Fruit fly (Drosophila melanogaster) whole organism, embryonic: ENCODE data around the gene CG13465.

Source experiments
- Bteb2 ChIP-seq: fragments of 200-800 bp; sonication (Bioruptor generic); optimal IDR thresholded peaks from 2 replicates; lab custom pipeline; 2016; ENCODE audit warnings: missing biosample characterization, missing genetic modification characterization
- CG11560 ChIP-seq: fragments of 200-800 bp; sonication (Bioruptor generic); IDR thresholded peaks from 3 replicates; pipeline ENCODE4 v1.3.6; 2022; ENCODE audit warnings: missing biosample characterization, missing genetic modification characterization
- CG12104 ChIP-seq: fragments of 200-800 bp; sonication (Bioruptor generic); optimal IDR thresholded peaks from 3 replicates; lab custom pipeline; 2016; ENCODE audit warnings: missing biosample characterization, missing genetic modification characterization
- CG13624 ChIP-seq: fragments of 200-800 bp; sonication (Bioruptor generic); optimal IDR thresholded peaks from 2 replicates; lab custom pipeline; 2016; ENCODE audit warnings: missing biosample characterization, missing genetic modification characterization
- CG15479 ChIP-seq: fragments of 200-800 bp; sonication (Bioruptor generic); optimal IDR thresholded peaks from 3 replicates; lab custom pipeline; 2019; ENCODE audit warnings: missing biosample characterization, mild to moderate bottlenecking, missing genetic modification characterization, moderate library complexity
- CG17612 ChIP-seq: fragments of 200-800 bp; sonication (Bioruptor generic); IDR thresholded peaks from 2 replicates; pipeline ENCODE4 v1.3.6; 2022; ENCODE audit warnings: missing biosample characterization, missing genetic modification characterization
- CG17912 ChIP-seq: fragments of 200-800 bp; sonication (Bioruptor generic); optimal IDR thresholded peaks from 2 replicates; lab custom pipeline; 2018; ENCODE audit warnings: missing biosample characterization, mild to moderate bottlenecking, missing genetic modification characterization
- CG1792 ChIP-seq: fragments of 200-800 bp; sonication (Bioruptor generic); optimal IDR thresholded peaks from 2 replicates; lab custom pipeline; 2016; ENCODE audit warnings: missing biosample characterization, missing genetic modification characterization
- CG1832 ChIP-seq: fragments of 200-800 bp; sonication (Bioruptor generic); optimal IDR thresholded peaks from 2 replicates; lab custom pipeline; 2017; ENCODE audit warnings: missing biosample characterization, mild to moderate bottlenecking, missing genetic modification characterization, inconsistent platforms
- CG2678 ChIP-seq: fragments of 200-800 bp; sonication (Bioruptor generic); optimal IDR thresholded peaks from 3 replicates; lab custom pipeline; 2019; ENCODE audit warnings: missing biosample characterization, mild to moderate bottlenecking, missing genetic modification characterization, moderate library complexity
- CG34376 ChIP-seq: fragments of 200-800 bp; sonication (Bioruptor generic); optimal IDR thresholded peaks from 2 replicates; lab custom pipeline; 2018; ENCODE audit warnings: missing biosample characterization, mild to moderate bottlenecking, missing genetic modification characterization
- CG6254 ChIP-seq: fragments of 200-800 bp; sonication (Bioruptor generic); optimal IDR thresholded peaks from 3 replicates; lab custom pipeline; 2017; ENCODE audit warnings: mild to moderate bottlenecking, missing biosample characterization, missing genetic modification reagents, missing genetic modification characterization
- CG8359 ChIP-seq: fragments of 200-800 bp; sonication (Bioruptor generic); optimal IDR thresholded peaks from 2 replicates; lab custom pipeline; 2017; ENCODE audit warnings: missing biosample characterization, mild to moderate bottlenecking, missing genetic modification characterization, borderline replicate concordance
- Camta ChIP-seq: fragments of 200-800 bp; sonication (Bioruptor generic); optimal IDR thresholded peaks from 2 replicates; lab custom pipeline; 2016; ENCODE audit warnings: missing biosample characterization, missing genetic modification characterization
- D19B ChIP-seq: fragments of 200-800 bp; sonication (Bioruptor generic); optimal IDR thresholded peaks from 2 replicates; lab custom pipeline; 2017; ENCODE audit warnings: missing biosample characterization, mild to moderate bottlenecking, missing genetic modification characterization
- Hmx ChIP-seq: fragments of 200-800 bp; sonication (Bioruptor generic); optimal IDR thresholded peaks from 2 replicates; lab custom pipeline; 2016; ENCODE audit warnings: missing biosample characterization, missing genetic modification characterization
- Jarid2 ChIP-seq: fragments of 200-800 bp; sonication (Bioruptor generic); optimal IDR thresholded peaks from 3 replicates; lab custom pipeline; 2017; ENCODE audit warnings: mild to moderate bottlenecking, missing biosample characterization, missing genetic modification reagents, missing genetic modification characterization
- Lim3 ChIP-seq: fragments of 200-800 bp; sonication (Bioruptor generic); IDR thresholded peaks from 2 replicates; pipeline ENCODE4 v1.3.6; 2022; ENCODE audit warnings: missing biosample characterization, missing genetic modification characterization
- MTF-1 ChIP-seq: fragments of 200-800 bp; sonication (Bioruptor generic); optimal IDR thresholded peaks from 2 replicates; lab custom pipeline; 2018; ENCODE audit warnings: missing biosample characterization, mild to moderate bottlenecking, missing genetic modification characterization, borderline replicate concordance
- PHDP ChIP-seq: fragments of 200-800 bp; sonication (Bioruptor generic); optimal IDR thresholded peaks from 3 replicates; lab custom pipeline; 2018; ENCODE audit warnings: missing biosample characterization, mild to moderate bottlenecking, missing genetic modification characterization, moderate library complexity
- Sin3A ChIP-seq: fragments of >200 bp; optimal IDR thresholded peaks from 2 replicates; lab custom pipeline; 2018
- amos ChIP-seq: fragments of 200-800 bp; sonication (Bioruptor generic); IDR thresholded peaks from 2 replicates; pipeline ENCODE4 v1.3.6; 2022; ENCODE audit warnings: missing biosample characterization, missing genetic modification characterization; ENCODE audit not compliant: partially characterized antibody
- caup ChIP-seq: fragments of 200-800 bp; sonication (Bioruptor generic); optimal IDR thresholded peaks from 3 replicates; lab custom pipeline; 2017; ENCODE audit warnings: missing biosample characterization, mild to moderate bottlenecking, missing genetic modification characterization, moderate library complexity; ENCODE audit not compliant: severe bottlenecking
- crc ChIP-seq: fragments of 200-800 bp; sonication (Bioruptor generic); optimal IDR thresholded peaks from 2 replicates; lab custom pipeline; 2016; ENCODE audit warnings: missing biosample characterization, missing genetic modification characterization
- dmrt99B ChIP-seq: fragments of 200-800 bp; sonication (Bioruptor generic); optimal IDR thresholded peaks from 2 replicates; lab custom pipeline; 2018; ENCODE audit warnings: missing biosample characterization, mild to moderate bottlenecking, missing genetic modification characterization, moderate library complexity
- en ChIP-seq: fragments of 200-800 bp; sonication (Bioruptor generic); optimal IDR thresholded peaks from 2 replicates; lab custom pipeline; 2016; ENCODE audit warnings: missing biosample characterization, missing genetic modification characterization
- ewg ChIP-seq: fragments of 200-800 bp; sonication (Bioruptor generic); optimal IDR thresholded peaks from 3 replicates; lab custom pipeline; 2017; ENCODE audit warnings: mild to moderate bottlenecking, missing biosample characterization, missing genetic modification reagents, missing genetic modification characterization
- fd64A ChIP-seq: fragments of 200-800 bp; sonication (Bioruptor generic); optimal IDR thresholded peaks from 3 replicates; lab custom pipeline; 2018; ENCODE audit warnings: missing biosample characterization, mild to moderate bottlenecking, missing genetic modification characterization
- gt ChIP-seq: fragments of 200-800 bp; sonication (Bioruptor generic); IDR thresholded peaks from 2 replicates; pipeline ENCODE4 v1.3.6; 2022; ENCODE audit warnings: missing biosample characterization, missing genetic modification characterization
- jigr1 ChIP-seq: fragments of 200-800 bp; sonication (Bioruptor generic); IDR thresholded peaks from 3 replicates; pipeline ENCODE4 v1.3.6; 2022; ENCODE audit warnings: missing biosample characterization, missing genetic modification characterization
- kah ChIP-seq: fragments of 200-800 bp; sonication (Bioruptor generic); optimal IDR thresholded peaks from 2 replicates; lab custom pipeline; 2018; ENCODE audit warnings: missing biosample characterization, mild to moderate bottlenecking, missing genetic modification characterization
- lbe ChIP-seq: fragments of 200-800 bp; sonication (Bioruptor generic); optimal IDR thresholded peaks from 2 replicates; lab custom pipeline; 2016; ENCODE audit warnings: missing biosample characterization, mild to moderate bottlenecking, missing genetic modification characterization
- lilli ChIP-seq: fragments of 200-800 bp; sonication (Bioruptor generic); optimal IDR thresholded peaks from 3 replicates; lab custom pipeline; 2016; ENCODE audit warnings: missing biosample characterization, missing genetic modification characterization
- maf-S ChIP-seq: fragments of 200-800 bp; sonication (Bioruptor generic); optimal IDR thresholded peaks from 2 replicates; lab custom pipeline; 2016; ENCODE audit warnings: missing biosample characterization, missing genetic modification characterization
- nom ChIP-seq: fragments of 200-800 bp; sonication (Bioruptor generic); optimal IDR thresholded peaks from 2 replicates; lab custom pipeline; 2017; ENCODE audit warnings: missing biosample characterization, missing genetic modification characterization, mild to moderate bottlenecking, moderate library complexity, missing genetic modification reagents
- oc ChIP-seq: fragments of 200-800 bp; sonication (Bioruptor generic); optimal IDR thresholded peaks from 2 replicates; lab custom pipeline; 2018; ENCODE audit warnings: missing biosample characterization, mild to moderate bottlenecking, missing genetic modification characterization, moderate library complexity
- org-1 ChIP-seq: fragments of 200-800 bp; sonication (Bioruptor generic); optimal IDR thresholded peaks from 2 replicates; lab custom pipeline; 2017; ENCODE audit warnings: missing biosample characterization, missing genetic modification characterization
- p53 ChIP-seq: fragments of 200-800 bp; sonication (Bioruptor generic); optimal IDR thresholded peaks from 2 replicates; lab custom pipeline; 2016; ENCODE audit warnings: missing biosample characterization, missing genetic modification characterization
- pnt ChIP-seq: fragments of 200-800 bp; sonication (Bioruptor generic); optimal IDR thresholded peaks from 3 replicates; lab custom pipeline; 2016; ENCODE audit warnings: missing biosample characterization, missing genetic modification characterization
- psq ChIP-seq: fragments of 200-800 bp; sonication (Bioruptor generic); optimal IDR thresholded peaks from 2 replicates; lab custom pipeline; 2017; ENCODE audit warnings: missing biosample characterization, missing genetic modification characterization
- salm ChIP-seq: fragments of 200-800 bp; sonication (Bioruptor generic); optimal IDR thresholded peaks from 2 replicates; lab custom pipeline; 2018; ENCODE audit warnings: missing biosample characterization, mild to moderate bottlenecking, missing genetic modification characterization
- sens-2 ChIP-seq: fragments of 200-800 bp; sonication (Bioruptor generic); IDR thresholded peaks from 2 replicates; pipeline ENCODE4 v1.3.6; 2022; ENCODE audit warnings: missing biosample characterization, missing genetic modification characterization
- sna ChIP-seq: fragments of 200-800 bp; sonication (Bioruptor generic); IDR thresholded peaks from 2 replicates; pipeline ENCODE4 v1.3.6; 2022; ENCODE audit warnings: missing biosample characterization, missing genetic modification characterization; ENCODE audit not compliant: partially characterized antibody
- sr ChIP-seq: fragments of 200-800 bp; sonication (Bioruptor generic); IDR thresholded peaks from 3 replicates; pipeline ENCODE4 v1.3.6; 2022; ENCODE audit warnings: missing biosample characterization, missing genetic modification characterization
- sug ChIP-seq: fragments of 200-800 bp; optimal IDR thresholded peaks from 2 replicates; lab custom pipeline; 2019; ENCODE audit warnings: missing biosample characterization, mild to moderate bottlenecking, missing genetic modification characterization, moderate library complexity
- tll ChIP-seq, 2 experiments: fragments of 200-800 bp in 1 of 2; fragments of >200 bp in 1 of 2; sonication (Bioruptor generic) in 1 of 2; optimal IDR thresholded peaks; 2 replicates each; lab custom pipeline; 2017 to 2019; ENCODE audit warnings: missing biosample characterization in 2 of 2, missing genetic modification characterization in 2 of 2, mild to moderate bottlenecking in 1 of 2, moderate library complexity in 1 of 2
- tup ChIP-seq: fragments of 200-800 bp; sonication (Bioruptor generic); optimal IDR thresholded peaks from 2 replicates; lab custom pipeline; 2016; ENCODE audit warnings: missing biosample characterization, mild to moderate bottlenecking, missing genetic modification characterization, moderate library complexity
- zen ChIP-seq: fragments of 200-800 bp; sonication (Bioruptor generic); optimal IDR thresholded peaks from 3 replicates; lab custom pipeline; 2018; ENCODE audit warnings: missing biosample characterization, mild to moderate bottlenecking, missing genetic modification characterization, moderate library complexity
- zfh1 ChIP-seq: fragments of 200-800 bp; sonication (Bioruptor generic); IDR thresholded peaks from 3 replicates; pipeline ENCODE4 v1.3.6; 2022; ENCODE audit warnings: missing biosample characterization, missing genetic modification characterization
- zfh2 ChIP-seq: fragments of 200-800 bp; sonication (Bioruptor generic); optimal IDR thresholded peaks from 2 replicates; lab custom pipeline; 2016; ENCODE audit warnings: missing biosample characterization, missing genetic modification characterization

CG13465 gene

DNA sequence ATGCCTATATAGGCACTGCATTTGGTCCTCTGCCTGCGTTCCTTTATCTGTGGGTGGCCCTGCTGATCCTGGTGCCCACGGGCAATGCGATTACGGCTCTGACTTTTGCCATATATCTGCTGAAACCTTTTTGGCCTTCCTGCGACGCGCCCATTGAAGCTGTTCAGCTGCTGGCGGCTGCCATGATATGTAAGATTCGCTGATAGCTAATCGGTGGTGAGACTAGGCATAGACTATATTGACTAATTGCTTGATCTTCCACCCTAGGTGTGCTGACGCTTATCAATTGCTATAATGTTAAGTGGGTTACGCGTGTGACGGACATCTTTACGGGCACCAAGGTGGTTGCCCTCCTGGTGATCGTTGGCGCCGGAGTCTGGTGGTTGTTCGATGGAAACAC is 45.7 kb upstream of the CG13465 start:
- no peak for TF ChIP-seq CG12104
- TF ChIP-seq CG15479 (GFP tag; lab: Kevin White, UChicago): peak; percentile 74
- no peak for TF ChIP-seq org-1 (GFP tag; lab: Kevin White, UChicago)
- TF ChIP-seq oc (tag; lab: Kevin White, UChicago): no peak
- peak; percentile 91 for TF ChIP-seq zen (tag; lab: Kevin White, UChicago)
- TF ChIP-seq Camta: no peak
- no peak for TF ChIP-seq CG13624
- TF ChIP-seq Sin3A (lab: Kevin White, UChicago): no peak
- peak in 1 of 2 experiments; percentile 2 for TF ChIP-seq tll (GFP tag; optimal IDR thresholded peaks at IDR 0.05; lab: Kevin White, UChicago)
- no peak for TF ChIP-seq PHDP (tag; lab: Kevin White, UChicago)
- no peak for TF ChIP-seq sr (GFP tag; lab: Robert Waterston, UW)
- no peak for TF ChIP-seq sna
- TF ChIP-seq sug: peak; percentile 23
- TF ChIP-seq CG2678 (tag; lab: Kevin White, UChicago): no peak
- no peak for TF ChIP-seq jigr1
- no peak for TF ChIP-seq crc (GFP tag; lab: Kevin White, UChicago)
- TF ChIP-seq ewg (GFP tag; lab: Kevin White, UChicago): no peak
- TF ChIP-seq amos (GFP tag; lab: Robert Waterston, UW): no peak

dm6 chr3L:14988231-14988630 is 44.1 kb upstream of the CG13465 start:
- TF ChIP-seq maf-S (GFP tag; lab: Kevin White, UChicago): no peak
- no peak for TF ChIP-seq CG1832 (GFP tag; lab: Kevin White, UChicago)
- TF ChIP-seq nom (GFP tag; lab: Kevin White, UChicago): no peak
- TF ChIP-seq CG34376 (GFP tag; lab: Kevin White, UChicago): no peak
- no peak for TF ChIP-seq en (GFP tag; lab: Kevin White, UChicago)
- peak; percentile 1 for TF ChIP-seq fd64A
- no peak for TF ChIP-seq lilli (GFP tag; lab: Kevin White, UChicago)
- TF ChIP-seq MTF-1: peak; percentile 36
- TF ChIP-seq zfh2: no peak
- no peak for TF ChIP-seq p53
- no peak for TF ChIP-seq D19B (GFP tag; lab: Kevin White, UChicago)
- no peak for TF ChIP-seq salm
- peak; percentile 15 for TF ChIP-seq kah (GFP tag; lab: Kevin White, UChicago)
- peak; percentile 3 for TF ChIP-seq Jarid2 (GFP tag; lab: Kevin White, UChicago)
- TF ChIP-seq dmrt99B (tag; lab: Kevin White, UChicago): no peak
- peak; percentile 47 for TF ChIP-seq caup
- TF ChIP-seq tup: no peak
- no peak for TF ChIP-seq lbe (GFP tag; lab: Kevin White, UChicago)
- TF ChIP-seq pnt (GFP tag; lab: Kevin White, UChicago): no peak
- no peak for TF ChIP-seq CG17912 (GFP tag; lab: Kevin White, UChicago)
- TF ChIP-seq CG11560: no peak
- TF ChIP-seq zfh1 (GFP tag; lab: Robert Waterston, UW): peak; percentile 59; the same call in 1 of the 3 replicates
- no peak for TF ChIP-seq Hmx (GFP tag; lab: Kevin White, UChicago)
- no peak for TF ChIP-seq psq (GFP tag; lab: Kevin White, UChicago)
- no peak for TF ChIP-seq crc (GFP tag; lab: Kevin White, UChicago)
- peak in 1 of 2 experiments; percentile 3 for TF ChIP-seq tll (GFP tag; optimal IDR thresholded peaks at IDR 0.05; lab: Kevin White, UChicago)
- no peak for TF ChIP-seq sens-2 (GFP tag; lab: Robert Waterston, UW)
- no peak for TF ChIP-seq CG8359 (GFP tag; lab: Kevin White, UChicago)
- no peak for TF ChIP-seq PHDP (tag; lab: Kevin White, UChicago)
- TF ChIP-seq CG1792: no peak
- no peak for TF ChIP-seq Lim3 (GFP tag; lab: Robert Waterston, UW)
- TF ChIP-seq Bteb2 (GFP tag; lab: Kevin White, UChicago): no peak
- no peak for TF ChIP-seq gt
- TF ChIP-seq CG6254 (GFP tag; lab: Kevin White, UChicago): peak; percentile 24
- no peak for TF ChIP-seq CG17612 (GFP tag; lab: Robert Waterston, UW)
- peak; percentile 9 for TF ChIP-seq CG2678 (tag; lab: Kevin White, UChicago)
